Worm (Caenorhabditis elegans): Measurements from ENCODE around the gene spds-1.
A peak's percentile ranks its signal among the peaks of the same experiment; 100 is the strongest.

ce11 chrII:12789497-12789896, 17.2 kb upstream of the spds-1 start:
- no peak for TF ChIP-seq hmg-4 (GFP tag; optimal IDR thresholded peaks at IDR 0.05)
- TF ChIP-seq ama-1 (optimal IDR thresholded peaks at IDR 0.05): no peak
- TF ChIP-seq tbx-37 (GFP tag; conservative IDR thresholded peaks at IDR 0.05): no peak
- no peak for TF ChIP-seq flt-1 (GFP tag; IDR thresholded peaks at IDR 0.05)
- TF ChIP-seq F13C5.2 (tag; optimal IDR thresholded peaks at IDR 0.05): no peak
- TF ChIP-seq sea-1 (GFP tag; conservative IDR thresholded peaks at IDR 0.05): no peak
- no peak for TF ChIP-seq tbx-11 (GFP tag; IDR thresholded peaks at IDR 0.05)
- TF ChIP-seq aly-1 (tag; optimal IDR thresholded peaks at IDR 0.05): peak; percentile 49
